Fruit fly (Drosophila melanogaster): ENCODE results near the gene side-IV.

DNA sequence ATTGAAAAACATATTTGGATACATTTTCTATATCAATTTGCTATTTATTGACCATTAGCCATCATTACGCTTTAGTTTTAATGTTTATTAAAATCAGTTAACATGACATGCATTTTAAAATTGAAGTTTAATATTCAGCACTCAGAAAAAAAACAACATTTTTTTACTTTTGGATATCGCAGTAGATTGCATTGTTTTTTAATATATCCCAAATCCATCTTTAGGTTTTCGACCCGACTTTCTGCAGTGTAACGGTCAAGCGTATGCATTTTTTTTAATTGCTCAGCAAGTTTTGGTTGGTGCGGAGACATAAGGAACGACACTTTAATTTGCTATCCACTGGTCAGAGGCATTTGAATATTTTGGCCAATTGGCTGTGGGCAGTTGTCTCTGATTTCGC lies 37.7 kb upstream of the side-IV start:
- TF ChIP-seq psq (optimal IDR thresholded peaks at IDR 0.05) = no peak
- TF ChIP-seq ttk (optimal IDR thresholded peaks at IDR 0.05) = no peak
- TF ChIP-seq h (optimal IDR thresholded peaks at IDR 0.05) = no peak
- TF ChIP-seq Sin3A (optimal IDR thresholded peaks at IDR 0.05) = no peak
- TF ChIP-seq insv (optimal IDR thresholded peaks at IDR 0.05) = no peak
- no peak for TF ChIP-seq Myc (optimal IDR thresholded peaks at IDR 0.05)

Data from Kc167 (cell line).